Worm (Caenorhabditis elegans) whole organism, young adult: Measurements from ENCODE around the gene Y69A2AR.23.

Experiments
- B0019.2 ChIP-seq: fragments of 200-800 bp; sonication (Bioruptor generic); conservative IDR thresholded peaks from 2 replicates; pipeline ENCODE4 v1.3.6; 2022; ENCODE audit warnings: missing genetic modification reagents, missing genetic modification characterization, missing compliant biosample characterization
- B0336.3 ChIP-seq: fragments of 200-800 bp; sonication (Bioruptor generic); IDR thresholded peaks from 2 replicates; pipeline ENCODE4 v1.3.6; 2022; ENCODE audit warnings: missing genetic modification characterization, missing compliant biosample characterization
- D2030.7 ChIP-seq: fragments of 200-800 bp; sonication (Bioruptor generic); IDR thresholded peaks from 2 replicates; pipeline ENCODE4 v1.3.6; 2022; ENCODE audit warnings: missing genetic modification reagents, missing genetic modification characterization, missing compliant biosample characterization
- F22D6.2 ChIP-seq: sonication (generic microtip); optimal IDR thresholded peaks from 2 replicates; lab custom pipeline; 2016; ENCODE audit warnings: mild to moderate bottlenecking, missing genetic modification characterization, missing compliant biosample characterization
- F23B12.7 ChIP-seq: sonication (generic microtip); optimal IDR thresholded peaks from 2 replicates; lab custom pipeline; 2017; ENCODE audit warnings: missing genetic modification characterization, mild to moderate bottlenecking, missing compliant biosample characterization, antibody characterized with exemption, moderate library complexity; ENCODE audit not compliant: insufficient read depth
- F39B2.1 ChIP-seq: fragments of 200-800 bp; sonication (Bioruptor generic); IDR thresholded peaks from 2 replicates; pipeline ENCODE4 v1.3.6; 2022; ENCODE audit warnings: missing genetic modification reagents, missing genetic modification characterization, missing compliant biosample characterization
- F49E8.2 ChIP-seq: sonication (generic microtip); optimal IDR thresholded peaks from 3 replicates; lab custom pipeline; 2017; ENCODE audit warnings: missing genetic modification characterization, mild to moderate bottlenecking, missing compliant biosample characterization, antibody characterized with exemption, moderate library complexity; ENCODE audit not compliant: insufficient read depth
- K12H6.12 ChIP-seq: fragments of 200-800 bp; sonication (Bioruptor generic); optimal IDR thresholded peaks from 2 replicates; lab custom pipeline; 2018; ENCODE audit warnings: mild to moderate bottlenecking, missing genetic modification characterization, missing compliant biosample characterization
- T07F8.4 ChIP-seq: sonication (generic microtip); optimal IDR thresholded peaks from 2 replicates; lab custom pipeline; 2016; ENCODE audit warnings: mild to moderate bottlenecking, missing genetic modification characterization, moderate library complexity, missing compliant biosample characterization
- T26A5.8 ChIP-seq: sonication (generic microtip); optimal IDR thresholded peaks from 2 replicates; lab custom pipeline; 2016; ENCODE audit warnings: missing genetic modification characterization, missing compliant biosample characterization
- Y56A3A.18 ChIP-seq: fragments of 200-800 bp; sonication (Bioruptor generic); IDR thresholded peaks from 2 replicates; pipeline ENCODE4 v1.3.6; 2022; ENCODE audit warnings: missing genetic modification reagents, missing genetic modification characterization, missing compliant biosample characterization
- Y79H2A.3 ChIP-seq: fragments of 200-800 bp; sonication (Bioruptor generic); conservative IDR thresholded peaks from 2 replicates; pipeline ENCODE4 v1.3.6; 2022; ENCODE audit warnings: missing genetic modification reagents, missing genetic modification characterization, missing compliant biosample characterization
- Y95B8A.8 ChIP-seq: fragments of 200-800 bp; sonication (Bioruptor generic); IDR thresholded peaks from 2 replicates; pipeline ENCODE4 v1.3.6; 2022; ENCODE audit warnings: missing genetic modification reagents, missing genetic modification characterization, missing compliant biosample characterization
- ama-1 ChIP-seq, 3 experiments: fragments of 150-350 bp in 1 of 3; sonication (generic microtip) in 2 of 3; optimal IDR thresholded peaks; 2 replicates each; lab custom pipeline; 2014 to 2018; ENCODE audit warnings: missing biosample characterization in 2 of 3, missing genetic modification characterization in 2 of 3, missing genetic modification reagents in 2 of 3
- atf-7 ChIP-seq: sonication (generic microtip); optimal IDR thresholded peaks from 2 replicates; lab custom pipeline; 2017; ENCODE audit warnings: mild to moderate bottlenecking, missing genetic modification characterization, missing compliant biosample characterization
- attf-6 ChIP-seq: fragments of 200-800 bp; sonication (Bioruptor generic); IDR thresholded peaks from 2 replicates; pipeline ENCODE4 v1.3.6; 2022; ENCODE audit warnings: missing genetic modification reagents, missing genetic modification characterization, missing compliant biosample characterization
- ccch-3 ChIP-seq: fragments of 200-800 bp; sonication (Bioruptor generic); optimal IDR thresholded peaks from 2 replicates; lab custom pipeline; 2018; ENCODE audit warnings: mild to moderate bottlenecking, missing genetic modification characterization, missing compliant biosample characterization
- cebp-1 ChIP-seq, 2 experiments: fragments of 200-800 bp in 1 of 2; sonication (Bioruptor generic) in 1 of 2; sonication (generic microtip) in 1 of 2; IDR thresholded peaks in 1 of 2; optimal IDR thresholded peaks in 1 of 2; 2 replicates each; pipeline versions ENCODE4 v1.3.6 to Lab custom; 2017 to 2022; ENCODE audit warnings: missing compliant biosample characterization in 2 of 2, missing genetic modification characterization in 2 of 2, mild to moderate bottlenecking in 1 of 2, missing genetic modification reagents in 1 of 2, moderate library complexity in 1 of 2
- ceh-79 ChIP-seq: sonication (generic microtip); optimal IDR thresholded peaks from 2 replicates; lab custom pipeline; 2017; ENCODE audit warnings: mild to moderate bottlenecking, missing genetic modification characterization, missing compliant biosample characterization
- chd-7 ChIP-seq: sonication (generic microtip); optimal IDR thresholded peaks from 2 replicates; lab custom pipeline; 2016; ENCODE audit warnings: mild to moderate bottlenecking, missing genetic modification characterization, moderate library complexity, missing compliant biosample characterization
- die-1 ChIP-seq: sonication (generic microtip); optimal IDR thresholded peaks from 2 replicates; lab custom pipeline; 2016; ENCODE audit warnings: missing genotype, mild to moderate bottlenecking, missing genetic modification characterization, missing compliant biosample characterization
- efl-1 ChIP-seq: fragments of 150-350 bp; optimal IDR thresholded peaks from 2 replicates; lab custom pipeline; 2014; ENCODE audit warnings: missing biosample characterization, missing genetic modification reagents, missing genetic modification characterization
- egl-44 ChIP-seq: fragments of 200-800 bp; sonication (Bioruptor generic); IDR thresholded peaks from 2 replicates; pipeline ENCODE4 v1.3.6; 2022; ENCODE audit warnings: missing genetic modification reagents, missing genetic modification characterization, missing compliant biosample characterization
- ets-4 ChIP-seq: fragments of 200-800 bp; sonication (Bioruptor generic); optimal IDR thresholded peaks from 2 replicates; lab custom pipeline; 2018; ENCODE audit warnings: mild to moderate bottlenecking, missing genetic modification characterization, missing compliant biosample characterization
- fkh-3 ChIP-seq: sonication (generic microtip); optimal IDR thresholded peaks from 2 replicates; lab custom pipeline; 2016; ENCODE audit warnings: mild to moderate bottlenecking, missing genetic modification characterization, missing compliant biosample characterization
- gei-17 ChIP-seq: fragments of 200-800 bp; sonication (Bioruptor generic); optimal IDR thresholded peaks from 2 replicates; lab custom pipeline; 2018; ENCODE audit warnings: mild to moderate bottlenecking, missing genetic modification characterization, missing compliant biosample characterization
- him-1 ChIP-seq: sonication (generic microtip); optimal IDR thresholded peaks from 2 replicates; lab custom pipeline; 2016; ENCODE audit warnings: missing genotype, missing genetic modification reagents, missing genetic modification characterization, missing compliant biosample characterization
- hlh-26 ChIP-seq: fragments of 200-800 bp; sonication (Bioruptor generic); conservative IDR thresholded peaks from 2 replicates; pipeline ENCODE4 v1.3.6; 2022; ENCODE audit warnings: missing genetic modification reagents, missing genetic modification characterization, missing compliant biosample characterization
- hmg-1.2 ChIP-seq: fragments of 200-800 bp; sonication (Bioruptor generic); IDR thresholded peaks from 2 replicates; pipeline ENCODE4 v1.3.6; 2022; ENCODE audit warnings: missing genetic modification reagents, missing genetic modification characterization, missing compliant biosample characterization
- lin-26 ChIP-seq: fragments of 200-800 bp; sonication (Bioruptor generic); IDR thresholded peaks from 2 replicates; pipeline ENCODE4 v1.3.6; 2022; ENCODE audit warnings: missing genetic modification reagents, missing genetic modification characterization, missing compliant biosample characterization
- lir-1 ChIP-seq: fragments of 200-800 bp; sonication (Bioruptor generic); conservative IDR thresholded peaks from 2 replicates; pipeline ENCODE4 v1.3.6; 2022; ENCODE audit warnings: missing genetic modification reagents, missing genetic modification characterization, missing compliant biosample characterization
- lsl-1 ChIP-seq: fragments of 200-800 bp; sonication (Bioruptor generic); optimal IDR thresholded peaks from 2 replicates; lab custom pipeline; 2018; ENCODE audit warnings: mild to moderate bottlenecking, missing genetic modification characterization, moderate library complexity, missing compliant biosample characterization
- madf-8 ChIP-seq: fragments of 200-800 bp; sonication (Bioruptor generic); conservative IDR thresholded peaks from 2 replicates; pipeline ENCODE4 v1.3.6; 2022; ENCODE audit warnings: missing genetic modification reagents, missing genetic modification characterization, missing compliant biosample characterization
- mxl-1 ChIP-seq: sonication (generic microtip); optimal IDR thresholded peaks from 2 replicates; lab custom pipeline; 2016; ENCODE audit warnings: missing genetic modification characterization, missing compliant biosample characterization
- nhr-120 ChIP-seq: fragments of 200-800 bp; sonication (Bioruptor generic); IDR thresholded peaks from 2 replicates; pipeline ENCODE4 v1.3.6; 2022; ENCODE audit warnings: missing genetic modification characterization, missing compliant biosample characterization
- nhr-27 ChIP-seq: fragments of 200-800 bp; sonication (Bioruptor generic); optimal IDR thresholded peaks from 2 replicates; lab custom pipeline; 2018; ENCODE audit warnings: mild to moderate bottlenecking, missing genetic modification characterization, moderate library complexity, missing compliant biosample characterization
- nhr-90 ChIP-seq: sonication (generic microtip); optimal IDR thresholded peaks from 2 replicates; lab custom pipeline; 2016; ENCODE audit warnings: missing genotype, mild to moderate bottlenecking, missing genetic modification characterization, missing compliant biosample characterization
- pha-4 ChIP-seq: fragments of 150-350 bp; sonication (generic microtip); optimal IDR thresholded peaks from 2 replicates; lab custom pipeline; 2014; ENCODE audit warnings: missing biosample characterization, missing genetic modification reagents, missing genetic modification characterization
- rec-8 ChIP-seq, 2 experiments: sonication (generic microtip); optimal IDR thresholded peaks; 2 replicates each; lab custom pipeline; 2016; ENCODE audit warnings: mild to moderate bottlenecking in 2 of 2, missing genetic modification characterization in 2 of 2, missing genetic modification reagents in 2 of 2, missing genotype in 2 of 2, missing biosample characterization in 1 of 2, missing compliant biosample characterization in 1 of 2, moderate library complexity in 1 of 2
- repo-1 ChIP-seq: sonication (generic microtip); optimal IDR thresholded peaks from 2 replicates; lab custom pipeline; 2017; ENCODE audit warnings: mild to moderate bottlenecking, missing genetic modification characterization, missing compliant biosample characterization
- rpc-1 ChIP-seq, 2 experiments: fragments of 150-350 bp in 1 of 2; sonication (generic microtip) in 1 of 2; optimal IDR thresholded peaks; 2 replicates each; lab custom pipeline; 2014 to 2018; ENCODE audit warnings: missing biosample characterization in 1 of 2, missing genetic modification characterization in 1 of 2, missing genetic modification reagents in 1 of 2, missing genotype in 1 of 2
- sdz-38 ChIP-seq: sonication (generic microtip); optimal IDR thresholded peaks from 2 replicates; lab custom pipeline; 2016; ENCODE audit warnings: missing genotype, missing genetic modification characterization, missing compliant biosample characterization
- snpc-1.1 ChIP-seq: sonication (generic microtip); optimal IDR thresholded peaks from 2 replicates; lab custom pipeline; 2017; ENCODE audit warnings: missing genetic modification characterization, mild to moderate bottlenecking, missing compliant biosample characterization, antibody characterized with exemption, moderate library complexity, missing genotype, missing genetic modification reagents; ENCODE audit not compliant: insufficient read depth
- sptf-2 ChIP-seq: fragments of 200-800 bp; sonication (Bioruptor generic); optimal IDR thresholded peaks from 2 replicates; lab custom pipeline; 2018; ENCODE audit warnings: mild to moderate bottlenecking, missing genetic modification characterization, missing compliant biosample characterization
- tbp1 ChIP-seq: fragments of 200-800 bp; sonication (Bioruptor generic); optimal IDR thresholded peaks from 2 replicates; lab custom pipeline; 2018; ENCODE audit warnings: mild to moderate bottlenecking, missing genetic modification characterization, missing compliant biosample characterization
- tlf-1 ChIP-seq: fragments of 200-800 bp; sonication (Bioruptor generic); optimal IDR thresholded peaks from 2 replicates; lab custom pipeline; 2018; ENCODE audit warnings: mild to moderate bottlenecking, missing genetic modification characterization, missing compliant biosample characterization
- unc-130 ChIP-seq: sonication (generic microtip); optimal IDR thresholded peaks from 2 replicates; lab custom pipeline; 2016; ENCODE audit warnings: missing genetic modification reagents, missing genetic modification characterization, missing compliant biosample characterization
- xnd-1 ChIP-seq: sonication (generic microtip); optimal IDR thresholded peaks from 2 replicates; lab custom pipeline; 2016; ENCODE audit warnings: missing genotype, missing genetic modification reagents, missing genetic modification characterization, missing compliant biosample characterization

The Y69A2AR.23 gene

DNA sequence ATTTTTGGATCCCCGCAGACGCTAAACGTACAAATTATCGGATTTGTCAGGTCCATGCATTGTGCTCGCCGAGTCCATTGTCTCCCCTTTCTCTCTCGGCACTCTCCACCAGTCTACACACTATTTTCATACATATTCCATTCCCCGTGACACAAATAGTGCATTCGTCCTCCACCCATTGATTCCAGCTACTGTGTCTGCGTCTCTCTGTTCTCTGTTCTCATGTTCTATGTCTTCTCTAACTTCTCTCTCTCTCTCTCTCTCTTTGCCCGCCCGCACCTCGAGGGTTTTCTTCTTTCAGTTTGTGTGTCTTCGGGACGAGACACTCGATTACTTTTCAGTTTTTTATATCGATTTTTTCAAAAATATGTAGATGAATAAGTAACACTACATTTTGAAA is 48.1 kb upstream of the Y69A2AR.23 start (continued):
- TF ChIP-seq attf-6 (GFP tag; lab: Robert Waterston, UW) (no peak), ets-4 (no peak), hlh-26 (GFP tag; lab: Robert Waterston, UW) (no peak), T26A5.8 (tag; lab: Kevin White, UChicago) (no peak), F39B2.1 (GFP tag; lab: Robert Waterston, UW) (no peak), ama-1 (optimal IDR thresholded peaks at IDR 0.05; lab: Kevin White, UChicago) (peak; percentile 78), ama-1 (GFP tag; optimal IDR thresholded peaks at IDR 0.05; lab: Kevin White, UChicago) (no peak), snpc-1.1 (tag; lab: Kevin White, UChicago) (no peak), ceh-79 (tag; lab: Kevin White, UChicago) (no peak), die-1 (no peak), chd-7 (tag; lab: Kevin White, UChicago) (no peak), pha-4 (tag; lab: Kevin White, UChicago) (peak; percentile 21), rec-8 (tag; optimal IDR thresholded peaks at IDR 0.05; lab: Kevin White, UChicago) (no peak), sptf-2 (no peak), B0019.2 (GFP tag; lab: Robert Waterston, UW) (no peak), lin-26 (GFP tag; lab: Robert Waterston, UW) (0 out of 2 replicates have a peak, but pooled peaks have one; percentile 37), fkh-3 (tag; lab: Kevin White, UChicago) (no peak), rpc-1 (optimal IDR thresholded peaks at IDR 0.05; lab: Kevin White, UChicago) (no peak), rpc-1 (tag; optimal IDR thresholded peaks at IDR 0.05; lab: Kevin White, UChicago) (no peak), cebp-1 (GFP tag; IDR thresholded peaks at IDR 0.05; lab: Robert Waterston, UW) (peak; percentile 58; the same call in 1 of the 2 replicates), cebp-1 (tag; optimal IDR thresholded peaks at IDR 0.05; lab: Kevin White, UChicago) (peak; percentile 75), ccch-3 (GFP tag; lab: Kevin White, UChicago) (no peak), nhr-27 (tag; lab: Kevin White, UChicago) (no peak), lsl-1 (GFP tag; lab: Kevin White, UChicago) (no peak), nhr-120 (no peak), B0336.3 (0 out of 2 replicates have a peak, but pooled peaks have one; percentile 52), lir-1 (GFP tag; lab: Robert Waterston, UW) (no peak), nhr-90 (tag; lab: Kevin White, UChicago) (no peak), efl-1 (GFP tag; lab: Kevin White, UChicago) (no peak), him-1 (tag; lab: Kevin White, UChicago) (no peak), sdz-38 (no peak), F22D6.2 (no peak), Y95B8A.8 (GFP tag; lab: Robert Waterston, UW) (no peak), atf-7 (tag; lab: Kevin White, UChicago) (no peak), tbp1 (peak; percentile 41), repo-1 (tag; lab: Kevin White, UChicago) (no peak), K12H6.12 (peak; percentile 32), F49E8.2 (tag; lab: Kevin White, UChicago) (no peak), hmg-1.2 (GFP tag; lab: Robert Waterston, UW) (peak; percentile 87), tlf-1 (GFP tag; lab: Kevin White, UChicago) (peak; percentile 47), D2030.7 (GFP tag; lab: Robert Waterston, UW) (no peak), gei-17 (GFP tag; lab: Kevin White, UChicago) (no peak), Y79H2A.3 (no peak), egl-44 (GFP tag; lab: Robert Waterston, UW) (no peak), xnd-1 (tag; lab: Kevin White, UChicago) (no peak), Y56A3A.18 (GFP tag; lab: Robert Waterston, UW) (no peak), F23B12.7 (peak; percentile 29), T07F8.4 (tag; lab: Kevin White, UChicago) (no peak), madf-8 (no peak), unc-130 (GFP tag; lab: Kevin White, UChicago) (no peak), mxl-1 (tag; lab: Kevin White, UChicago) (no peak)
